Worm (Caenorhabditis elegans): Measurements from ENCODE around the gene dim-1.

dim-1 gene

DNA sequence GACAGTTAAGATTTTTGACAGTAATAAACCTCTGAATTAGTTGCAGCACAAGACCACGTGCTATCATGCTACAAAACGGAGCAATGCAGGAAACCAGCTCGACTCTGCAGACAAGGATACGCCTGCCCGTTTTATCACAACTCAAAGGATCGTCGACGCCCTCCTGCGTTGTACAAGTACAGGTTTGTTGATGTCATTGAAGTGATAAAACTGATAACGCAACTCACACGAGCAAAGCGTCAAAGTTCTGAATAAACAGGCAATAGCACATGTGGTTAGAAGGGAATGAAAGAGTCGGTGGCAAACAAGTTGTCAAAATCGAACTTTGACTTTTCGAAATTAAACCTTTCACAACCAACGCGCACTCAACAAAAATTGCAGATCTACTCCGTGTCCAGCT is 35.3 kb downstream of the dim-1 start:
- TF ChIP-seq cnd-1 (tag; optimal IDR thresholded peaks at IDR 0.05) (no peak), M03D4.4 (tag; optimal IDR thresholded peaks at IDR 0.05) (no peak), mep-1 (tag; optimal IDR thresholded peaks at IDR 0.05) (no peak), mab-5 (tag; optimal IDR thresholded peaks at IDR 0.05) (no peak), hlh-1 (tag; optimal IDR thresholded peaks at IDR 0.05) (no peak), unc-120 (tag; optimal IDR thresholded peaks at IDR 0.05; ENCODE audit: poor library complexity, severe bottlenecking) (no peak), ceh-83 (GFP tag; optimal IDR thresholded peaks at IDR 0.05) (no peak), ztf-11 (tag; optimal IDR thresholded peaks at IDR 0.05) (no peak), blmp-1 (tag; optimal IDR thresholded peaks at IDR 0.05) (no peak), nhr-2 (tag; optimal IDR thresholded peaks at IDR 0.05) (no peak), flh-1 (GFP tag; optimal IDR thresholded peaks at IDR 0.05) (no peak), ces-1 (GFP tag; optimal IDR thresholded peaks at IDR 0.05) (no peak), lin-13 (tag; optimal IDR thresholded peaks at IDR 0.05) (no peak), bed-3 (GFP tag; optimal IDR thresholded peaks at IDR 0.05) (no peak), lsy-2 (tag; optimal IDR thresholded peaks at IDR 0.05) (no peak), mls-2 (tag; optimal IDR thresholded peaks at IDR 0.05) (no peak), nhr-237 (tag; optimal IDR thresholded peaks at IDR 0.05) (no peak), elt-3 (tag; optimal IDR thresholded peaks at IDR 0.05) (no peak), nhr-76 (tag; optimal IDR thresholded peaks at IDR 0.05) (no peak)

DNA sequence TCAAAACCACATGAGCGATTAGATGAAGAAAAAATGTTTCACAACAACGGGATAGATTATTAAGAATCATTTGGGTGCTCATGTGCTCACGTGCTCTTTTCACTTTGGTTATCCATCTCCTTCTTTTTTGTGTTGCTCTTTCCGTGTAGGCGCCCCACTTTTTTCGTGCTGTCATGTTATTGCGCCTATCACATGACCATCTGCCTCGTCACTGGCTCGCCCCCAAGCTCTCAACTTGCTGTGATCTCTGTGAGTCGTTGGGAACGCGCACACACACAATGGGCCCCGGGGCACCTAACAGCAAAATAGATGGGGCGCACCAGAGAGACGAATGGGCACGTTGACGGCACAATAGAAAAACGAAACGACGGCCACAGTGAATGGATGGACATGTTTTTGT is 36.4 kb downstream of the dim-1 start:
- TF ChIP-seq nhr-2 (tag; optimal IDR thresholded peaks at IDR 0.05) (no peak), elt-1 (tag; optimal IDR thresholded peaks at IDR 0.05; ENCODE audit: borderline replicate concordance, insufficient read depth) (no peak), elt-3 (tag; optimal IDR thresholded peaks at IDR 0.05) (no peak), mab-5 (tag; optimal IDR thresholded peaks at IDR 0.05) (no peak), unc-120 (tag; optimal IDR thresholded peaks at IDR 0.05; ENCODE audit: poor library complexity, severe bottlenecking) (peak; percentile 9), sptf-1 (tag; optimal IDR thresholded peaks at IDR 0.05) (peak; percentile 24), zip-8 (tag; optimal IDR thresholded peaks at IDR 0.05) (no peak)

- TF ChIP-seq M03D4.4 (tag; optimal IDR thresholded peaks at IDR 0.05) (peak; percentile 18), lin-32 (GFP tag; optimal IDR thresholded peaks at IDR 0.05) (no peak), unc-120 (tag; optimal IDR thresholded peaks at IDR 0.05; ENCODE audit: poor library complexity, severe bottlenecking) (peak; percentile 11), elt-1 (tag; optimal IDR thresholded peaks at IDR 0.05; ENCODE audit: borderline replicate concordance, insufficient read depth) (no peak), lin-13 (tag; optimal IDR thresholded peaks at IDR 0.05) (no peak), blmp-1 (tag; optimal IDR thresholded peaks at IDR 0.05) (no peak), ztf-11 (tag; optimal IDR thresholded peaks at IDR 0.05) (no peak), ceh-83 (GFP tag; optimal IDR thresholded peaks at IDR 0.05) (no peak), sptf-1 (tag; optimal IDR thresholded peaks at IDR 0.05) (peak; percentile 69), flh-1 (GFP tag; optimal IDR thresholded peaks at IDR 0.05) (no peak), ham-2 (GFP tag; optimal IDR thresholded peaks at IDR 0.05) (peak; percentile 51), unc-39 (tag; optimal IDR thresholded peaks at IDR 0.05) (no peak), unc-62 (GFP tag; optimal IDR thresholded peaks at IDR 0.05) (peak; percentile 6), pha-4 (tag; optimal IDR thresholded peaks at IDR 0.05) (peak; percentile 81), nhr-237 (tag; optimal IDR thresholded peaks at IDR 0.05) (no peak), mep-1 (tag; optimal IDR thresholded peaks at IDR 0.05) (peak; percentile 39), tbx-8 (GFP tag; optimal IDR thresholded peaks at IDR 0.05) (no peak), nhr-12 (tag; optimal IDR thresholded peaks at IDR 0.05) (no peak), sem-2 (GFP tag; optimal IDR thresholded peaks at IDR 0.05) (no peak), hlh-1 (tag; optimal IDR thresholded peaks at IDR 0.05) (no peak), nhr-28 (tag; optimal IDR thresholded peaks at IDR 0.05) (no peak), mls-2 (tag; optimal IDR thresholded peaks at IDR 0.05) (peak; percentile 68), nhr-76 (tag; optimal IDR thresholded peaks at IDR 0.05) (no peak), nhr-2 (tag; optimal IDR thresholded peaks at IDR 0.05) (no peak), bed-3 (GFP tag; optimal IDR thresholded peaks at IDR 0.05) (no peak), ceh-39 (tag; optimal IDR thresholded peaks at IDR 0.05) (no peak), lsy-2 (tag; optimal IDR thresholded peaks at IDR 0.05) (no peak), drap-1 (GFP tag; optimal IDR thresholded peaks at IDR 0.05) (peak; percentile 26), mab-5 (tag; optimal IDR thresholded peaks at IDR 0.05) (no peak), elt-3 (tag; optimal IDR thresholded peaks at IDR 0.05) (no peak), snpc-4 (tag; optimal IDR thresholded peaks at IDR 0.05) (no peak), cnd-1 (tag; optimal IDR thresholded peaks at IDR 0.05) (no peak), ceh-43 (GFP tag; optimal IDR thresholded peaks at IDR 0.05) (no peak), ces-1 (GFP tag; optimal IDR thresholded peaks at IDR 0.05) (no peak), zip-8 (tag; optimal IDR thresholded peaks at IDR 0.05) (no peak)
These were observed 38.4 kb downstream of the dim-1 start for ce11 chrX:8019665-8020064.

Data from whole organism, mixed stage, embryonic.